Fruit fly (Drosophila melanogaster) whole organism, prepupa: ENCODE measurements around the gene Spn85F.

Experiments
- Blimp-1 ChIP-seq: fragments of 200-800 bp; sonication (Bioruptor generic); optimal IDR thresholded peaks from 3 replicates; lab custom pipeline; 2017; ENCODE audit warnings: missing biosample characterization, missing genetic modification characterization, mild to moderate bottlenecking, moderate library complexity, missing genetic modification reagents
- Eip93F ChIP-seq: fragments of 200-800 bp; sonication (Bioruptor generic); optimal IDR thresholded peaks from 2 replicates; lab custom pipeline; 2016; ENCODE audit warnings: missing biosample characterization, mild to moderate bottlenecking, missing genetic modification characterization
- dac ChIP-seq: fragments of 200-800 bp; sonication (Bioruptor generic); optimal IDR thresholded peaks from 2 replicates; lab custom pipeline; 2017; ENCODE audit warnings: missing biosample characterization, mild to moderate bottlenecking, missing genetic modification characterization
- fd85E ChIP-seq: fragments of 200-800 bp; sonication (Bioruptor generic); optimal IDR thresholded peaks from 3 replicates; lab custom pipeline; 2016; ENCODE audit warnings: missing biosample characterization, missing genetic modification characterization
- pdm3 ChIP-seq: fragments of 200-800 bp; sonication (Bioruptor generic); optimal IDR thresholded peaks from 3 replicates; lab custom pipeline; 2016; ENCODE audit warnings: missing biosample characterization, missing genetic modification characterization

DNA sequence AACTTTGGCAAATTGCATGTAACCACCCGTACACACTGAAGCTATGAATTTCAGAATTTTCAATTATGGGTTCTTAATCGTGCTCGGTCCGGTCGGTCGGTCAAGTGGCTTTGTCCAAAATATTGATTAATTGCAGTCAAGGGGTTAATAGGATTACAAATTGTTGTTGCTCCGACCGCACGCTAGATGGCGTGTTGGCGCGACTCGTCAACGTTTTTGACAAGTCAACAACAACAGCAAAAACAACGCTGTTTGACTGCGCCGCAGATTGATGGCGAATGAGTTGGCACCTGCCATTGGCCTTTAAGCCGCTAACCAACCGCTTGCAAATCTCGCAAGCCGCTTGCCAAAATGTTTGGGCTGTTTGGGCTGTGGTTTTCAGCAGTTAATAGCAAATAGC lies 40.2 kb upstream of the Spn85F start:
- no peak for TF ChIP-seq fd85E (GFP tag; lab: Kevin White, UChicago)
- no peak for TF ChIP-seq pdm3 (GFP tag; lab: Kevin White, UChicago)
- TF ChIP-seq dac (GFP tag; lab: Kevin White, UChicago) = no peak
- TF ChIP-seq Eip93F (GFP tag; lab: Kevin White, UChicago) = no peak
- no peak for TF ChIP-seq Blimp-1
